Fruit fly (Drosophila melanogaster): ENCODE results near the gene CG32720.

Gene CG32720

DNA sequence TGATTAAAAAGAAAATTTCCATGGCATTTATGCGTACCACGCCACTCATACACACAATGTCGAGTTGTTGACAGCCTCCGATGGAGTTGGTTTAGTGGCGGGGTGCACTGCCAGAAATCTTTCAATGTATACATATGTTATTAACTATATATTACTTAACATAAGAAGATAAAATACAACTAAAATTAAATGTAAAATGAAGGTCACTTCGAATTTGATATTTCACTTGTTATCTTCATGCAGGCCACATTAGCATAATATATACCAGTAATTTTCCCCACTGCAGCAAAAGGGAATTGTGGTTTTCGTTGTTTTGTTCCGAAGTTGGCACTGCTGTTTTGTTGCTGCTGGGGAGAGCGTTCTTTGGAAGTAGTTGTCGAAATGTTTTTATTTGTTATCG is 1.9 kb downstream of the CG32720 start:
- TF ChIP-seq ttk (optimal IDR thresholded peaks at IDR 0.05) (no peak), Sin3A (optimal IDR thresholded peaks at IDR 0.05) (no peak), h (optimal IDR thresholded peaks at IDR 0.05) (no peak), insv (optimal IDR thresholded peaks at IDR 0.05) (no peak), psq (optimal IDR thresholded peaks at IDR 0.05) (no peak), Myc (optimal IDR thresholded peaks at IDR 0.05) (no peak)

- TF ChIP-seq insv (optimal IDR thresholded peaks at IDR 0.05) (no peak), Myc (optimal IDR thresholded peaks at IDR 0.05) (no peak)
Measured at dm6 chrX:7530204-7530603, 6.6 kb downstream of the CG32720 start.

DNA sequence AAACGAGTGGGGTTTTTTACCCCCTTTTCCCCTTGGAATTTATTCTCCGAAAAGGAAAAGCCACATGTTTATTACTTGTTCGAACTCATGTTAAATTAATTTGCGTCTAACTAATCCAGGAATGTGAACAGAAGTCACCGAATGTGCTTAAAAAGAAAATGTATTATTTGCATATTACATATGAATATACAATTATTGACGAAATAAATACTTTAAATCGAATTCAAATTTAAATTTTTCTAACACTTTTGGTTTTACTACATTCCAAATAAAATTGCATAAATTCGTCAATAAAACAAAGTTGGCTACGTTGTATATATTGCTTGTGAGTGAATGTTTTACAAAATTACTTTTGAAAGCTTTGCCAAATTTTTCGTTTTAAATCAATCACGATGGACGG is 8.8 kb downstream of the CG32720 start, which contains the start of gene CG43138:
CG43138 (plus strand) TSS at position 301 of the 400 bp plus-strand sequence.
- TF ChIP-seq h (optimal IDR thresholded peaks at IDR 0.05): no peak
- no peak for TF ChIP-seq insv (optimal IDR thresholded peaks at IDR 0.05)
- TF ChIP-seq ttk (optimal IDR thresholded peaks at IDR 0.05): no peak
- no peak for TF ChIP-seq Sin3A (optimal IDR thresholded peaks at IDR 0.05)
- TF ChIP-seq Myc (optimal IDR thresholded peaks at IDR 0.05): no peak
- TF ChIP-seq psq (optimal IDR thresholded peaks at IDR 0.05): no peak

- TF ChIP-seq Myc (optimal IDR thresholded peaks at IDR 0.05) (no peak), ttk (optimal IDR thresholded peaks at IDR 0.05) (no peak), Sin3A (optimal IDR thresholded peaks at IDR 0.05) (no peak), h (optimal IDR thresholded peaks at IDR 0.05) (no peak), psq (optimal IDR thresholded peaks at IDR 0.05) (no peak), insv (optimal IDR thresholded peaks at IDR 0.05) (no peak)
Measured at dm6 chrX:7526914-7527313, 9.8 kb downstream of the CG32720 start.

dm6 chrX:7526099-7526718 is 10.6 kb downstream of the CG32720 start:
- TF ChIP-seq Myc (optimal IDR thresholded peaks at IDR 0.05) (no peak), Sin3A (optimal IDR thresholded peaks at IDR 0.05) (no peak), ttk (optimal IDR thresholded peaks at IDR 0.05) (no peak), psq (optimal IDR thresholded peaks at IDR 0.05) (no peak), insv (optimal IDR thresholded peaks at IDR 0.05) (no peak), h (optimal IDR thresholded peaks at IDR 0.05) (no peak)

- no peak for TF ChIP-seq Myc (optimal IDR thresholded peaks at IDR 0.05)
- TF ChIP-seq insv (optimal IDR thresholded peaks at IDR 0.05): no peak
- no peak for TF ChIP-seq Sin3A (optimal IDR thresholded peaks at IDR 0.05)
Measured at dm6 chrX:7523845-7524244, 12.9 kb downstream of the CG32720 start.

dm6 chrX:7521566-7522332 is 15.0 kb downstream of the CG32720 start:
- TF ChIP-seq Myc (optimal IDR thresholded peaks at IDR 0.05): no peak
- TF ChIP-seq psq (optimal IDR thresholded peaks at IDR 0.05): no peak
- TF ChIP-seq insv (optimal IDR thresholded peaks at IDR 0.05): no peak
- TF ChIP-seq ttk (optimal IDR thresholded peaks at IDR 0.05): no peak
- TF ChIP-seq Sin3A (optimal IDR thresholded peaks at IDR 0.05): no peak

DNA sequence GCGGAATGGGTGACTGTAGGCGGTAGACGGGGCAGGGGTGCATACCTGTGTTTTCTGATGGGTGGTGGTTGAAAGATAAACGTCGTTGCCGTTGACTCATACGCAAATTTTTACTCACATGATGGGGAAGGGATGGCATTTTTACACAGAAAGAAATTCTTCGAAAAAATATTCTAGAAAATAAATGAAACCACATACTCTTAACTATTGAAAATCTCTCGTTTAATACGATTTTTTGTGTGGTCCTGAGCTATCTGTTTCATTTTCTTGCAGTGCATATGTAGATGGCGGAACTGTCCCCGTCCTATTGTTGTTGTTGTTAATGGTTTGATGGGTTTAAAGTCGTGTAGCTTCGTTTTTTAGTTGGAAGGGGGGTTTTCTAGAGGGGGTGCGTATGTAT is 16.9 kb downstream of the CG32720 start:
- no peak for TF ChIP-seq h (optimal IDR thresholded peaks at IDR 0.05)
- TF ChIP-seq Myc (optimal IDR thresholded peaks at IDR 0.05): no peak
- no peak for TF ChIP-seq Sin3A (optimal IDR thresholded peaks at IDR 0.05)
- no peak for TF ChIP-seq psq (optimal IDR thresholded peaks at IDR 0.05)
- no peak for TF ChIP-seq insv (optimal IDR thresholded peaks at IDR 0.05)
- TF ChIP-seq ttk (optimal IDR thresholded peaks at IDR 0.05): no peak

- TF ChIP-seq h (optimal IDR thresholded peaks at IDR 0.05): no peak
- TF ChIP-seq Sin3A (optimal IDR thresholded peaks at IDR 0.05): no peak
- TF ChIP-seq ttk (optimal IDR thresholded peaks at IDR 0.05): no peak
- no peak for TF ChIP-seq Myc (optimal IDR thresholded peaks at IDR 0.05)
- no peak for TF ChIP-seq insv (optimal IDR thresholded peaks at IDR 0.05)
- no peak for TF ChIP-seq psq (optimal IDR thresholded peaks at IDR 0.05)
Measured at dm6 chrX:7512769-7513168, 24.0 kb downstream of the CG32720 start.

DNA sequence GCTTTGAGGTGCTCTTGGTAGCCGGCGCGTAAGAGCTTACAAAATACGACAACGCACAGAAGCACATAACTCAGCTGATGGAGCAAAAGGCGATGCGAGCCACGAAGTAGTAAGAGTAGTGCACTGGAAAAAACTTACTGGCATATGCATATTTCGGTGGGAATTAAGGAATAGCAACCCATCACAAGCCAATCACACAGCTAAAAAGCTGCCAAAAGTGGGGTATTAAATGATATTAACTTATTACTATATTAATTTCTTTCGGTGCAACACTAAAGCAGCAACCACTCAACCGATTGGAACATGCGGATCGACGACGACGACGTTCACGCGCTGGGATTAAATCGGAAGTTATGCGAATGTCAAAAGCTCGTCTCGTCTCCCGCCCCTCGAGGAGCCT is 45.8 kb downstream of the CG32720 start:
- TF ChIP-seq h (optimal IDR thresholded peaks at IDR 0.05) (no peak), Myc (optimal IDR thresholded peaks at IDR 0.05) (no peak), psq (optimal IDR thresholded peaks at IDR 0.05) (no peak), Sin3A (optimal IDR thresholded peaks at IDR 0.05) (no peak), insv (optimal IDR thresholded peaks at IDR 0.05) (no peak), ttk (optimal IDR thresholded peaks at IDR 0.05) (no peak)

- TF ChIP-seq ttk (optimal IDR thresholded peaks at IDR 0.05): no peak
- TF ChIP-seq insv (optimal IDR thresholded peaks at IDR 0.05): no peak
Measured at dm6 chrX:7488254-7488653, 48.5 kb downstream of the CG32720 start.

DNA sequence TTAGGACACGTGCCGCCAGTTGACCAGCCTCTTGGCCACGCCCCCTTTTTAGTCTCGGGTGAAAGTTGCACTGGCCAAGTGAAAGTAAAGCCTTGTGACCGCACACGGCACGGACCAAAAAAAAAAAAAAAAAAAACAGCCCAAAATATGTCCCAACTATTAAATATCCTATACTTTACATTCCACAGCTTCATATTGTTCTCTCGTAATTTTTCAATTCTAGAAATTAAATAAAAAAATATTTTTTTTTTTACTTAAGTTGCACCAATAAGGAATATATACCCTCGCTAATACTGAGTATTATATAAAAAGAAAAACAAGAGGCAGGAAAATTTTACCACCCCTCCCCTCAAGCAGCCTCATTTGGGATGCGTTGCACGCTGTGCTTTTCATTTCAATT is 50.5 kb downstream of the CG32720 start:
- no peak for TF ChIP-seq ttk (optimal IDR thresholded peaks at IDR 0.05)
- TF ChIP-seq Sin3A (optimal IDR thresholded peaks at IDR 0.05): no peak
- no peak for TF ChIP-seq h (optimal IDR thresholded peaks at IDR 0.05)
- TF ChIP-seq Myc (optimal IDR thresholded peaks at IDR 0.05): no peak
- no peak for TF ChIP-seq psq (optimal IDR thresholded peaks at IDR 0.05)
- TF ChIP-seq insv (optimal IDR thresholded peaks at IDR 0.05): no peak

All from Kc167 (cell line).